Worm (Caenorhabditis elegans) whole organism, L1 larva: ENCODE results near the gene gst-1.

Source experiments
- Y116A8C.19 ChIP-seq: sonication (generic microtip); optimal IDR thresholded peaks from 2 replicates; lab custom pipeline; 2016; ENCODE audit warnings: missing compliant biosample characterization, missing genetic modification characterization, borderline replicate concordance
- aha-1 ChIP-seq: fragments of 150-350 bp; optimal IDR thresholded peaks from 2 replicates; lab custom pipeline; 2014; ENCODE audit warnings: missing biosample characterization, missing genetic modification characterization
- aly-2 ChIP-seq: fragments of 150-350 bp; optimal IDR thresholded peaks from 2 replicates; lab custom pipeline; 2014; ENCODE audit warnings: missing biosample characterization, missing genetic modification characterization
- ceh-8 ChIP-seq: fragments of 200-800 bp; sonication (Bioruptor generic); optimal IDR thresholded peaks from 2 replicates; lab custom pipeline; 2018; ENCODE audit warnings: mild to moderate bottlenecking, missing genetic modification characterization, moderate library complexity, missing compliant biosample characterization
- dpl-1 ChIP-seq, 3 experiments: fragments of 150-350 bp in 2 of 3; sonication (generic microtip) in 1 of 3; optimal IDR thresholded peaks; 2 replicates each; lab custom pipeline; 2014 to 2017; ENCODE audit warnings: missing biosample characterization in 3 of 3, missing genetic modification characterization in 3 of 3, missing genetic modification reagents in 3 of 3
- dsc-1 ChIP-seq: sonication (generic microtip); optimal IDR thresholded peaks from 2 replicates; lab custom pipeline; 2016; ENCODE audit warnings: mild to moderate bottlenecking, missing genetic modification characterization, missing compliant biosample characterization
- egl-27 ChIP-seq, 2 experiments: fragments of 150-350 bp in 1 of 2; sonication (generic microtip); optimal IDR thresholded peaks; 3 replicates each; lab custom pipeline; 2017 to 2018; ENCODE audit warnings: missing biosample characterization in 2 of 2, missing genetic modification characterization in 2 of 2, missing genetic modification reagents in 2 of 2
- elt-3 ChIP-seq, 6 experiments: fragments of 150-350 bp in 1 of 6; sonication (generic microtip); optimal IDR thresholded peaks; 2 replicates each; lab custom pipeline; 2017 to 2018; ENCODE audit warnings: missing biosample characterization in 6 of 6, missing genetic modification characterization in 6 of 6, inconsistent platforms in 1 of 6
- fkh-10 ChIP-seq: sonication (generic microtip); optimal IDR thresholded peaks from 2 replicates; lab custom pipeline; 2017; ENCODE audit warnings: missing biosample characterization, missing genetic modification reagents, missing genetic modification characterization
- fkh-4 ChIP-seq: sonication (generic microtip); optimal IDR thresholded peaks from 2 replicates; lab custom pipeline; 2016; ENCODE audit warnings: missing compliant biosample characterization, missing genetic modification characterization, borderline replicate concordance
- fkh-8 ChIP-seq: sonication (generic microtip); optimal IDR thresholded peaks from 2 replicates; lab custom pipeline; 2016; ENCODE audit warnings: mild to moderate bottlenecking, missing genetic modification characterization, missing compliant biosample characterization
- fos-1 ChIP-seq: fragments of 150-350 bp; optimal IDR thresholded peaks from 2 replicates; lab custom pipeline; 2014; ENCODE audit warnings: missing biosample characterization, missing genetic modification characterization
- hpl-2 ChIP-seq: fragments of 150-350 bp; optimal IDR thresholded peaks from 2 replicates; lab custom pipeline; 2014; ENCODE audit warnings: missing biosample characterization, missing genetic modification reagents, missing genetic modification characterization
- jun-1 ChIP-seq: fragments of 150-350 bp; optimal IDR thresholded peaks from 2 replicates; lab custom pipeline; 2014; ENCODE audit warnings: missing biosample characterization, missing genetic modification reagents, missing genetic modification characterization
- lin-14 ChIP-seq: fragments of 200-800 bp; sonication (Bioruptor generic); optimal IDR thresholded peaks from 2 replicates; lab custom pipeline; 2018; ENCODE audit warnings: mild to moderate bottlenecking, missing genetic modification characterization, moderate library complexity, missing compliant biosample characterization
- lin-35 ChIP-seq, 2 experiments: fragments of 150-350 bp; optimal IDR thresholded peaks; 2 replicates each; lab custom pipeline; 2014; ENCODE audit warnings: missing biosample characterization in 2 of 2, missing genetic modification characterization in 2 of 2, missing genetic modification reagents in 2 of 2
- lir-3 ChIP-seq: sonication (generic microtip); optimal IDR thresholded peaks from 2 replicates; lab custom pipeline; 2016; ENCODE audit warnings: mild to moderate bottlenecking, missing genetic modification characterization, moderate library complexity, missing compliant biosample characterization; ENCODE audit not compliant: poor library complexity
- mab-9 ChIP-seq: fragments of 200-800 bp; sonication (Bioruptor generic); IDR thresholded peaks from 2 replicates; pipeline ENCODE4 v1.3.6; 2022; ENCODE audit warnings: missing genetic modification reagents, missing genetic modification characterization, missing compliant biosample characterization
- nhr-12 ChIP-seq: sonication (generic microtip); optimal IDR thresholded peaks from 2 replicates; lab custom pipeline; 2017; ENCODE audit warnings: missing biosample characterization, missing genetic modification characterization
- nhr-20 ChIP-seq: sonication (generic microtip); optimal IDR thresholded peaks from 2 replicates; lab custom pipeline; 2016; ENCODE audit warnings: mild to moderate bottlenecking, missing genetic modification characterization, missing compliant biosample characterization
- nhr-28 ChIP-seq: fragments of 150-350 bp; optimal IDR thresholded peaks from 2 replicates; lab custom pipeline; 2014; ENCODE audit warnings: missing biosample characterization, missing genetic modification characterization
- nhr-71 ChIP-seq: sonication (generic microtip); optimal IDR thresholded peaks from 2 replicates; lab custom pipeline; 2016; ENCODE audit warnings: mild to moderate bottlenecking, missing genetic modification characterization, moderate library complexity, missing compliant biosample characterization
- nhr-84 ChIP-seq: sonication (generic microtip); optimal IDR thresholded peaks from 2 replicates; lab custom pipeline; 2017; ENCODE audit warnings: missing biosample characterization, missing genetic modification characterization
- nhr-85 ChIP-seq: sonication (generic microtip); peaks from one replicate; lab custom pipeline; 2016; ENCODE audit warnings: missing genetic modification characterization, inconsistent platforms, missing compliant biosample characterization
- pag-3 ChIP-seq: sonication (generic microtip); optimal IDR thresholded peaks from 2 replicates; lab custom pipeline; 2017; ENCODE audit warnings: missing genetic modification characterization, mild to moderate bottlenecking, missing compliant biosample characterization, antibody characterized with exemption, borderline replicate concordance; ENCODE audit not compliant: insufficient read depth
- rnt-1 ChIP-seq: sonication (generic microtip); optimal IDR thresholded peaks from 2 replicates; lab custom pipeline; 2016; ENCODE audit warnings: mild to moderate bottlenecking, missing genetic modification characterization, moderate library complexity, missing compliant biosample characterization
- sptf-1 ChIP-seq: fragments of 150-350 bp; optimal IDR thresholded peaks from 2 replicates; lab custom pipeline; 2014; ENCODE audit warnings: missing biosample characterization, missing genetic modification characterization
- swsn-7 ChIP-seq: sonication (generic microtip); optimal IDR thresholded peaks from 2 replicates; lab custom pipeline; 2016; ENCODE audit warnings: missing genetic modification characterization, missing compliant biosample characterization
- tbx-2 ChIP-seq: sonication (generic microtip); optimal IDR thresholded peaks from 2 replicates; lab custom pipeline; 2016; ENCODE audit warnings: missing genetic modification characterization, missing compliant biosample characterization
- unc-130 ChIP-seq: fragments of 150-350 bp; optimal IDR thresholded peaks from 2 replicates; lab custom pipeline; 2017; ENCODE audit warnings: missing biosample characterization, missing genetic modification characterization, inconsistent platforms
- unc-30 ChIP-seq: sonication (generic microtip); optimal IDR thresholded peaks from 2 replicates; lab custom pipeline; 2017; ENCODE audit warnings: missing biosample characterization, missing genetic modification characterization
- unc-62 ChIP-seq: fragments of 150-350 bp; optimal IDR thresholded peaks from 2 replicates; lab custom pipeline; 2014; ENCODE audit warnings: missing biosample characterization, missing genetic modification reagents, missing genetic modification characterization
- unc-98 ChIP-seq: fragments of 200-800 bp; sonication (Bioruptor generic); IDR thresholded peaks from 2 replicates; pipeline ENCODE4 v1.3.6; 2022; ENCODE audit warnings: missing genetic modification characterization, missing compliant biosample characterization
- ztf-4 ChIP-seq: fragments of 150-350 bp; optimal IDR thresholded peaks from 2 replicates; lab custom pipeline; 2014; ENCODE audit warnings: missing biosample characterization, missing genetic modification characterization

Gene gst-1

ce11 chrIII:9058959-9059534 lies at the start of gene gst-1 (continued):
- TF ChIP-seq nhr-71 (tag; lab: Kevin White, UChicago) (peak; percentile 38), ceh-8 (GFP tag; lab: Kevin White, UChicago) (no peak), dsc-1 (tag; lab: Kevin White, UChicago) (no peak), unc-30 (tag; lab: Kevin White, UChicago) (no peak)

- TF ChIP-seq rnt-1 (no peak), lir-3 (tag; lab: Kevin White, UChicago) (no peak), dpl-1 (GFP tag; optimal IDR thresholded peaks at IDR 0.05; lab: Kevin White, UChicago) (no peak), fkh-10 (GFP tag; lab: Kevin White, UChicago) (no peak), mab-9 (GFP tag; lab: Robert Waterston, UW) (no peak), Y116A8C.19 (tag; lab: Kevin White, UChicago) (no peak), fkh-8 (tag; lab: Kevin White, UChicago) (no peak), nhr-84 (no peak), tbx-2 (tag; lab: Kevin White, UChicago) (no peak), nhr-71 (tag; lab: Kevin White, UChicago) (no peak), aly-2 (tag; lab: Kevin White, UChicago) (no peak), unc-98 (no peak), aha-1 (tag; lab: Kevin White, UChicago) (no peak), unc-30 (tag; lab: Kevin White, UChicago) (no peak), lin-35 (GFP tag; optimal IDR thresholded peaks at IDR 0.05; lab: Kevin White, UChicago) (no peak)
Observed at ce11 chrIII:9010047-9010446, 49.1 kb upstream of the gst-1 start, which contains the start of gene F59B2.8. TSS of gene F59B2.8 (minus strand) at chrIII:9010197.

- no peak for TF ChIP-seq swsn-7 (tag; lab: Kevin White, UChicago)
- no peak for TF ChIP-seq ztf-4 (tag; lab: Kevin White, UChicago)
- no peak for TF ChIP-seq nhr-28
- TF ChIP-seq hpl-2 = no peak
- no peak for TF ChIP-seq nhr-12 (tag; lab: Kevin White, UChicago)
- no peak for TF ChIP-seq nhr-85
- no peak for TF ChIP-seq fkh-4
- TF ChIP-seq fos-1 = no peak
Observed at ce11 chrIII:9012309-9012708, 46.8 kb upstream of the gst-1 start, which contains the start of gene F59B2.9. TSS of gene F59B2.9 (minus strand) at chrIII:9012409.

- TF ChIP-seq pag-3 (tag; lab: Kevin White, UChicago) (no peak), sptf-1 (tag; lab: Kevin White, UChicago) (no peak), aly-2 (tag; lab: Kevin White, UChicago) (no peak)
Observed at ce11 chrIII:9017181-9017651, 41.9 kb upstream of the gst-1 start, which contains the start of gene F59B2.12. TSS of gene F59B2.12 (plus strand) at chrIII:9017601.

- no peak for TF ChIP-seq unc-62
- no peak for TF ChIP-seq nhr-28
- TF ChIP-seq egl-27 (tag; optimal IDR thresholded peaks at IDR 0.05; lab: Kevin White, UChicago) = no peak
- no peak for TF ChIP-seq lin-14 (GFP tag; lab: Kevin White, UChicago)
- TF ChIP-seq jun-1 = no peak
- TF ChIP-seq Y116A8C.19 (tag; lab: Kevin White, UChicago) = no peak
- no peak for TF ChIP-seq nhr-20
- TF ChIP-seq unc-130 = no peak
- no peak for TF ChIP-seq elt-3 (tag; optimal IDR thresholded peaks at IDR 0.05; lab: Kevin White, UChicago)
Observed at ce11 chrIII:9022535-9022934, 36.6 kb upstream of the gst-1 start, which contains the start of gene F59B2.14. TSS of gene F59B2.14 (minus strand) at chrIII:9022635.
